Worm (Caenorhabditis elegans): ENCODE measurements around the gene mvk-1.

DNA sequence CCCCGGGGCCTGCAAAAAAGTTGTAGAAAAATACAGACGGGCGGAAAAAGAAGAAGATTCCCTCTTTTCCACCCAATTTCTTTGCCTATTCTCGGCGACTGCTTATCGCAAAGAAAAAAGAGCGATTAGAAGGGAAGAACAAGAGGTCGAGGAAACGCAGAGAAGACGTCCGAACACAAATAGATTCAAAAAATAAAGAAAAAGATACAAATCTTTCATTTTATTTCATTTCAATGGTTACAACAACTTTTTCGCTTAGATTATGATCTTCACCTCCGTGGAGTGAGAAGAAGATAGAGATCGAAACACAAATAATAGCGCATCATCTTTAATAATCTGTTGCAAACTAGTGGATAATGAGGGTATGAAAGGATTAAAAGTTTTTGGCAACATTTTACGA lies 4.0 kb downstream of the mvk-1 start:
- no peak for TF ChIP-seq madf-3 (GFP tag; IDR thresholded peaks at IDR 0.05)
- no peak for TF ChIP-seq unc-62 (GFP tag; optimal IDR thresholded peaks at IDR 0.05)
- no peak for TF ChIP-seq rpc-1 (optimal IDR thresholded peaks at IDR 0.05)
- no peak for TF ChIP-seq rpc-1 (tag; optimal IDR thresholded peaks at IDR 0.05)
- TF ChIP-seq hrde-1 (tag; optimal IDR thresholded peaks at IDR 0.05; ENCODE audit: borderline replicate concordance): no peak
- no peak for TF ChIP-seq dpl-1 (GFP tag; optimal IDR thresholded peaks at IDR 0.05)
- TF ChIP-seq lin-40 (tag; optimal IDR thresholded peaks at IDR 0.05): no peak
- TF ChIP-seq D2030.7 (GFP tag; IDR thresholded peaks at IDR 0.05): no peak
